Worm (Caenorhabditis elegans): Measurements from ENCODE around the gene R07G3.8.

R07G3.8 gene

ce11 chrII:7620413-7620812 lies at the start of gene R07G3.8:
R07G3.8 (minus strand) TSS chrII:7620513.
- no peak for TF ChIP-seq gmeb-1 (tag; optimal IDR thresholded peaks at IDR 0.05)
- TF ChIP-seq mab-5 (tag; optimal IDR thresholded peaks at IDR 0.05) = no peak
- TF ChIP-seq peb-1 (tag; optimal IDR thresholded peaks at IDR 0.05) = no peak
- TF ChIP-seq elt-1 (tag; optimal IDR thresholded peaks at IDR 0.05) = no peak
- no peak for TF ChIP-seq aly-2 (tag; optimal IDR thresholded peaks at IDR 0.05)
- TF ChIP-seq C34F6.9 (tag; optimal IDR thresholded peaks at IDR 0.05) = no peak
- TF ChIP-seq fos-1 (tag; optimal IDR thresholded peaks at IDR 0.05) = no peak
- TF ChIP-seq ceh-82 (tag; optimal IDR thresholded peaks at IDR 0.05) = no peak
- TF ChIP-seq unc-55 (GFP tag; optimal IDR thresholded peaks at IDR 0.05) = no peak
- TF ChIP-seq nhr-23 (tag; optimal IDR thresholded peaks at IDR 0.05) = no peak
- no peak for TF ChIP-seq snpc-4 (tag; optimal IDR thresholded peaks at IDR 0.05)
- TF ChIP-seq nhr-237 (tag; optimal IDR thresholded peaks at IDR 0.05) = no peak
- TF ChIP-seq crh-2 (tag; optimal IDR thresholded peaks at IDR 0.05) = no peak
- TF ChIP-seq elt-3 (tag; optimal IDR thresholded peaks at IDR 0.05) = no peak
- no peak for TF ChIP-seq zag-1 (tag; optimal IDR thresholded peaks at IDR 0.05)
- no peak for TF ChIP-seq lin-13 (GFP tag; optimal IDR thresholded peaks at IDR 0.05)

ce11 chrII:7670039-7670438 lies 49.7 kb upstream of the R07G3.8 start:
- TF ChIP-seq nhr-77 (tag; optimal IDR thresholded peaks at IDR 0.05) (no peak), elt-3 (tag; optimal IDR thresholded peaks at IDR 0.05) (no peak), aly-2 (tag; optimal IDR thresholded peaks at IDR 0.05) (no peak), zag-1 (tag; optimal IDR thresholded peaks at IDR 0.05) (no peak), skn-1 (tag; optimal IDR thresholded peaks at IDR 0.05) (no peak), dmd-4 (tag; optimal IDR thresholded peaks at IDR 0.05) (no peak), lin-11 (tag; optimal IDR thresholded peaks at IDR 0.05) (no peak), sma-9 (GFP tag; optimal IDR thresholded peaks at IDR 0.05) (no peak), sma-9 (tag; optimal IDR thresholded peaks at IDR 0.05) (no peak), mbf-1 (tag; optimal IDR thresholded peaks at IDR 0.05) (no peak), ztf-4 (tag; optimal IDR thresholded peaks at IDR 0.05) (no peak), unc-39 (tag; optimal IDR thresholded peaks at IDR 0.05) (no peak), ceh-82 (tag; optimal IDR thresholded peaks at IDR 0.05) (no peak), nhr-21 (tag; optimal IDR thresholded peaks at IDR 0.05) (no peak), sem-4 (tag; optimal IDR thresholded peaks at IDR 0.05) (no peak), blmp-1 (tag; optimal IDR thresholded peaks at IDR 0.05; ENCODE audit: insufficient read depth) (no peak), nhr-25 (tag; optimal IDR thresholded peaks at IDR 0.05) (no peak), gmeb-1 (tag; optimal IDR thresholded peaks at IDR 0.05) (no peak)

- TF ChIP-seq nhr-21 (tag; optimal IDR thresholded peaks at IDR 0.05) (no peak), nhr-25 (tag; optimal IDR thresholded peaks at IDR 0.05) (peak; percentile 32), C34F6.9 (tag; optimal IDR thresholded peaks at IDR 0.05) (peak; percentile 74), sma-3 (GFP tag; optimal IDR thresholded peaks at IDR 0.05) (no peak), lin-13 (GFP tag; optimal IDR thresholded peaks at IDR 0.05) (no peak), lin-11 (tag; optimal IDR thresholded peaks at IDR 0.05) (peak; percentile 42), blmp-1 (tag; optimal IDR thresholded peaks at IDR 0.05; ENCODE audit: insufficient read depth) (no peak), ceh-16 (tag; optimal IDR thresholded peaks at IDR 0.05) (no peak), nhr-23 (tag; optimal IDR thresholded peaks at IDR 0.05) (no peak), unc-39 (tag; optimal IDR thresholded peaks at IDR 0.05) (no peak), snpc-4 (tag; optimal IDR thresholded peaks at IDR 0.05) (no peak), sem-4 (tag; optimal IDR thresholded peaks at IDR 0.05) (peak; percentile 15), mdl-1 (tag; optimal IDR thresholded peaks at IDR 0.05) (no peak), lsy-2 (tag; optimal IDR thresholded peaks at IDR 0.05) (peak in 1 of 2 experiments; percentile 44), F13H6.1 (tag; optimal IDR thresholded peaks at IDR 0.05) (peak; percentile 26), nhr-129 (tag; optimal IDR thresholded peaks at IDR 0.05) (peak; percentile 69), crh-2 (tag; optimal IDR thresholded peaks at IDR 0.05) (peak; percentile 10), ztf-11 (tag; optimal IDR thresholded peaks at IDR 0.05) (no peak), fos-1 (tag; optimal IDR thresholded peaks at IDR 0.05) (peak; percentile 38), zag-1 (tag; optimal IDR thresholded peaks at IDR 0.05) (no peak), nhr-237 (tag; optimal IDR thresholded peaks at IDR 0.05) (no peak), unc-55 (GFP tag; optimal IDR thresholded peaks at IDR 0.05) (peak; percentile 66), nhr-12 (tag; optimal IDR thresholded peaks at IDR 0.05) (no peak), nhr-6 (tag; optimal IDR thresholded peaks at IDR 0.05) (no peak), nhr-10 (tag; optimal IDR thresholded peaks at IDR 0.05) (no peak), ama-1 (optimal IDR thresholded peaks at IDR 0.05) (no peak)
Measured at ce11 chrII:7669409-7669808, 49.1 kb upstream of the R07G3.8 start.
